Fruit fly (Drosophila melanogaster) whole organism, embryonic: ENCODE results near the gene MRP.

Experiments
- Bteb2 ChIP-seq: fragments of 200-800 bp; sonication (Bioruptor generic); optimal IDR thresholded peaks from 2 replicates; lab custom pipeline; 2016; ENCODE audit warnings: missing biosample characterization, missing genetic modification characterization
- CG10267 ChIP-seq: fragments of 200-800 bp; sonication (Bioruptor generic); optimal IDR thresholded peaks from 2 replicates; lab custom pipeline; 2018; ENCODE audit warnings: missing biosample characterization, mild to moderate bottlenecking, missing genetic modification characterization, moderate library complexity
- CG10565 ChIP-seq: fragments of 200-800 bp; sonication (Bioruptor generic); optimal IDR thresholded peaks from 3 replicates; lab custom pipeline; 2016; ENCODE audit warnings: missing biosample characterization, mild to moderate bottlenecking, missing genetic modification characterization
- CG1792 ChIP-seq: fragments of 200-800 bp; sonication (Bioruptor generic); optimal IDR thresholded peaks from 2 replicates; lab custom pipeline; 2016; ENCODE audit warnings: missing biosample characterization, missing genetic modification characterization
- CG18599 ChIP-seq: fragments of 200-800 bp; sonication (Bioruptor generic); optimal IDR thresholded peaks from 3 replicates; lab custom pipeline; 2017; ENCODE audit warnings: missing biosample characterization, missing genetic modification characterization, mild to moderate bottlenecking, moderate library complexity, missing genetic modification reagents
- CG2116 ChIP-seq: fragments of 200-800 bp; sonication (Bioruptor generic); optimal IDR thresholded peaks from 3 replicates; lab custom pipeline; 2018; ENCODE audit warnings: missing biosample characterization, mild to moderate bottlenecking, missing genetic modification characterization
- CG2712 ChIP-seq: fragments of 200-800 bp; optimal IDR thresholded peaks from 3 replicates; lab custom pipeline; 2019; ENCODE audit warnings: missing biosample characterization, mild to moderate bottlenecking, missing genetic modification characterization, moderate library complexity
- CG30431 ChIP-seq: fragments of 200-800 bp; sonication (Bioruptor generic); optimal IDR thresholded peaks from 2 replicates; lab custom pipeline; 2017; ENCODE audit warnings: missing biosample characterization, missing genetic modification characterization
- CG42726 ChIP-seq: fragments of 200-800 bp; sonication (Bioruptor generic); IDR thresholded peaks from 2 replicates; pipeline ENCODE4 v1.3.6; 2022; ENCODE audit warnings: missing biosample characterization, missing genetic modification characterization; ENCODE audit not compliant: partially characterized antibody
- CG4282 ChIP-seq: fragments of 200-800 bp; sonication (Bioruptor generic); optimal IDR thresholded peaks from 2 replicates; lab custom pipeline; 2016; ENCODE audit warnings: missing biosample characterization, missing genetic modification characterization
- CG4424 ChIP-seq: fragments of 200-800 bp; sonication (Bioruptor generic); optimal IDR thresholded peaks from 3 replicates; lab custom pipeline; 2016; ENCODE audit warnings: missing biosample characterization, missing genetic modification characterization
- CG8089 ChIP-seq: fragments of 200-800 bp; sonication (Bioruptor generic); optimal IDR thresholded peaks from 3 replicates; lab custom pipeline; 2016; ENCODE audit warnings: missing biosample characterization, missing genetic modification characterization
- CG8944 ChIP-seq: fragments of 200-800 bp; sonication (Bioruptor generic); optimal IDR thresholded peaks from 3 replicates; lab custom pipeline; 2016; ENCODE audit warnings: missing biosample characterization, missing genetic modification characterization
- CG9876 ChIP-seq: fragments of 200-800 bp; sonication (Bioruptor generic); optimal IDR thresholded peaks from 2 replicates; lab custom pipeline; 2016; ENCODE audit warnings: missing biosample characterization, missing genetic modification characterization
- Dip2 ChIP-seq: fragments of 200-800 bp; sonication (Bioruptor generic); IDR thresholded peaks from 2 replicates; pipeline ENCODE4 v1.3.6; 2022; ENCODE audit warnings: missing biosample characterization, missing genetic modification characterization
- Dll ChIP-seq: fragments of 200-800 bp; sonication (Bioruptor generic); IDR thresholded peaks from 4 replicates; pipeline ENCODE4 v1.3.6; 2022; ENCODE audit warnings: missing biosample characterization, missing genetic modification characterization; ENCODE audit not compliant: partially characterized antibody
- Ets65A ChIP-seq: fragments of 200-800 bp; sonication (Bioruptor generic); peaks from one replicate; lab custom pipeline; 2016; ENCODE audit warnings: missing biosample characterization, missing genetic modification characterization
- Gsc ChIP-seq: fragments of 200-800 bp; sonication (Bioruptor generic); IDR thresholded peaks from 2 replicates; pipeline ENCODE4 v1.3.6; 2022; ENCODE audit warnings: missing biosample characterization, missing genetic modification characterization
- H15 ChIP-seq: fragments of 200-800 bp; sonication (Bioruptor generic); IDR thresholded peaks from 3 replicates; pipeline ENCODE4 v1.3.6; 2022; ENCODE audit warnings: missing biosample characterization, missing genetic modification characterization
- HmgD ChIP-seq: fragments of 200-800 bp; sonication (Bioruptor generic); optimal IDR thresholded peaks from 3 replicates; lab custom pipeline; 2016; ENCODE audit warnings: missing biosample characterization, missing genetic modification characterization
- Hr78 ChIP-seq, 2 experiments: fragments of 200-800 bp in 1 of 2; fragments of >200 bp in 1 of 2; sonication (Bioruptor generic) in 1 of 2; optimal IDR thresholded peaks; 2 replicates each; lab custom pipeline; 2017 to 2019; ENCODE audit warnings: missing biosample characterization in 2 of 2, missing genetic modification characterization in 2 of 2, mild to moderate bottlenecking in 1 of 2, moderate library complexity in 1 of 2
- Kr ChIP-seq: fragments of 200-800 bp; sonication (Bioruptor generic); optimal IDR thresholded peaks from 2 replicates; lab custom pipeline; 2017; ENCODE audit warnings: missing biosample characterization, mild to moderate bottlenecking, missing genetic modification characterization
- Lpt ChIP-seq: fragments of >200 bp; optimal IDR thresholded peaks from 2 replicates; lab custom pipeline; 2018; ENCODE audit warnings: missing biosample characterization, missing genetic modification characterization
- MESR4 ChIP-seq: fragments of 200-800 bp; sonication (Bioruptor generic); optimal IDR thresholded peaks from 2 replicates; lab custom pipeline; 2018; ENCODE audit warnings: missing biosample characterization, mild to moderate bottlenecking, missing genetic modification characterization, moderate library complexity
- NC2α ChIP-seq: fragments of 200-800 bp; sonication (Bioruptor generic); optimal IDR thresholded peaks from 2 replicates; lab custom pipeline; 2016; ENCODE audit warnings: missing biosample characterization, missing genetic modification characterization
- PHDP ChIP-seq: fragments of 200-800 bp; sonication (Bioruptor generic); optimal IDR thresholded peaks from 3 replicates; lab custom pipeline; 2018; ENCODE audit warnings: missing biosample characterization, mild to moderate bottlenecking, missing genetic modification characterization, moderate library complexity
- Xbp1 ChIP-seq: fragments of 200-800 bp; sonication (Bioruptor generic); optimal IDR thresholded peaks from 3 replicates; lab custom pipeline; 2016; ENCODE audit warnings: missing biosample characterization, mild to moderate bottlenecking, missing genetic modification characterization
- al ChIP-seq: fragments of 200-800 bp; sonication (Bioruptor generic); IDR thresholded peaks from 2 replicates; pipeline ENCODE4 v1.3.6; 2022; ENCODE audit warnings: missing biosample characterization, missing genetic modification characterization
- ci ChIP-seq: fragments of 200-800 bp; sonication (Bioruptor generic); IDR thresholded peaks from 3 replicates; pipeline ENCODE4 v1.3.6; 2022; ENCODE audit warnings: missing biosample characterization, missing genetic modification characterization
- croc ChIP-seq: fragments of 200-800 bp; sonication (Bioruptor generic); conservative IDR thresholded peaks from 3 replicates; pipeline ENCODE4 v1.3.6; 2022; ENCODE audit warnings: missing biosample characterization, missing genetic modification characterization
- da ChIP-seq: fragments of 200-800 bp; sonication (Bioruptor generic); optimal IDR thresholded peaks from 2 replicates; lab custom pipeline; 2016; ENCODE audit warnings: missing biosample characterization, missing genetic modification characterization
- dati ChIP-seq: fragments of 200-800 bp; sonication (Bioruptor generic); IDR thresholded peaks from 2 replicates; pipeline ENCODE4 v1.3.6; 2022; ENCODE audit warnings: missing biosample characterization, missing genetic modification characterization
- dimm ChIP-seq: fragments of 200-800 bp; sonication (Bioruptor generic); IDR thresholded peaks from 2 replicates; pipeline ENCODE4 v1.3.6; 2022; ENCODE audit warnings: missing biosample characterization, missing genetic modification characterization
- ftz-f1 ChIP-seq: fragments of 200-800 bp; sonication (Bioruptor generic); optimal IDR thresholded peaks from 2 replicates; lab custom pipeline; 2016; ENCODE audit warnings: missing biosample characterization, missing genetic modification characterization
- inv ChIP-seq: fragments of 200-800 bp; sonication (Bioruptor generic); IDR thresholded peaks from 2 replicates; pipeline ENCODE4 v1.3.6; 2022; ENCODE audit warnings: missing biosample characterization, missing genetic modification characterization; ENCODE audit not compliant: partially characterized antibody
- knrl ChIP-seq: fragments of 200-800 bp; sonication (Bioruptor generic); IDR thresholded peaks from 3 replicates; pipeline ENCODE4 v1.3.6; 2022; ENCODE audit warnings: missing biosample characterization, missing genetic modification characterization; ENCODE audit not compliant: partially characterized antibody
- nom ChIP-seq: fragments of 200-800 bp; sonication (Bioruptor generic); optimal IDR thresholded peaks from 2 replicates; lab custom pipeline; 2017; ENCODE audit warnings: missing biosample characterization, missing genetic modification characterization, mild to moderate bottlenecking, moderate library complexity, missing genetic modification reagents
- odd ChIP-seq: fragments of 200-800 bp; sonication (Bioruptor generic); optimal IDR thresholded peaks from 2 replicates; lab custom pipeline; 2017; ENCODE audit warnings: missing biosample characterization, mild to moderate bottlenecking, missing genetic modification characterization
- onecut ChIP-seq: fragments of 200-800 bp; sonication (Bioruptor generic); IDR thresholded peaks from 2 replicates; pipeline ENCODE4 v1.3.6; 2022; ENCODE audit warnings: missing biosample characterization, missing genetic modification characterization
- pho ChIP-seq: fragments of 200-800 bp; sonication (Bioruptor generic); optimal IDR thresholded peaks from 2 replicates; lab custom pipeline; 2016; ENCODE audit warnings: missing biosample characterization, missing genetic modification characterization
- phol ChIP-seq: fragments of 200-800 bp; sonication (Bioruptor generic); optimal IDR thresholded peaks from 3 replicates; lab custom pipeline; 2018; ENCODE audit warnings: missing biosample characterization, mild to moderate bottlenecking, missing genetic modification characterization, moderate library complexity
- pzg ChIP-seq: fragments of 200-800 bp; sonication (Bioruptor generic); optimal IDR thresholded peaks from 3 replicates; lab custom pipeline; 2018; ENCODE audit warnings: missing biosample characterization, mild to moderate bottlenecking, missing genetic modification characterization, moderate library complexity
- sc ChIP-seq, 3 experiments: fragments of >200 bp in 2 of 3; fragments of 200-800 bp in 1 of 3; sonication (Bioruptor generic) in 1 of 3; optimal IDR thresholded peaks; 2 replicates in 2 of 3; 3 replicates in 1 of 3; lab custom pipeline; 2017; ENCODE audit warnings: mild to moderate bottlenecking in 1 of 3, missing biosample characterization in 1 of 3, missing genetic modification characterization in 1 of 3, missing genetic modification reagents in 1 of 3
- sr ChIP-seq: fragments of 200-800 bp; sonication (Bioruptor generic); IDR thresholded peaks from 3 replicates; pipeline ENCODE4 v1.3.6; 2022; ENCODE audit warnings: missing biosample characterization, missing genetic modification characterization
- stwl ChIP-seq: fragments of 200-800 bp; sonication (Bioruptor generic); optimal IDR thresholded peaks from 3 replicates; lab custom pipeline; 2018; ENCODE audit warnings: missing biosample characterization, mild to moderate bottlenecking, missing genetic modification characterization, moderate library complexity
- tio ChIP-seq: fragments of 200-800 bp; sonication (Bioruptor generic); optimal IDR thresholded peaks from 2 replicates; lab custom pipeline; 2017; ENCODE audit warnings: missing biosample characterization, missing genetic modification characterization, inconsistent platforms
- trh ChIP-seq: fragments of 200-800 bp; sonication (Bioruptor generic); optimal IDR thresholded peaks from 2 replicates; lab custom pipeline; 2016; ENCODE audit warnings: missing biosample characterization, missing genetic modification characterization
- usp ChIP-seq: fragments of >200 bp; optimal IDR thresholded peaks from 2 replicates; lab custom pipeline; 2017; ENCODE audit warnings: missing biosample characterization, missing genetic modification characterization
- wor ChIP-seq: fragments of 200-800 bp; sonication (Bioruptor generic); IDR thresholded peaks from 2 replicates; pipeline ENCODE4 v1.3.6; 2022; ENCODE audit warnings: missing biosample characterization, missing genetic modification characterization
- yki ChIP-seq: fragments of >200 bp; optimal IDR thresholded peaks from 3 replicates; lab custom pipeline; 2018
- z ChIP-seq: fragments of 200-800 bp; sonication (Bioruptor generic); IDR thresholded peaks from 3 replicates; pipeline ENCODE4 v1.3.6; 2022; ENCODE audit warnings: missing biosample characterization, missing genetic modification characterization

Gene MRP

dm6 chr2L:12704418-12704920 lies 14.4 kb upstream of the MRP start, which contains the start of the genes CG5776 and spict (continued):
- TF ChIP-seq MESR4 (GFP tag; lab: Kevin White, UChicago) (peak; percentile 91), CG4282 (no peak), CG2712 (peak; percentile 82), knrl (0 out of 3 replicates have a peak, but pooled peaks have one; percentile 38), CG1792 (GFP tag; lab: Kevin White, UChicago) (no peak), onecut (GFP tag; lab: Robert Waterston, UW) (peak; percentile 35), odd (peak; percentile 33), usp (GFP tag; lab: Kevin White, UChicago) (no peak), Hr78 (GFP tag; optimal IDR thresholded peaks at IDR 0.05; lab: Kevin White, UChicago) (no peak), da (GFP tag; lab: Kevin White, UChicago) (no peak), sr (GFP tag; lab: Robert Waterston, UW) (no peak), Xbp1 (GFP tag; lab: Kevin White, UChicago) (peak; percentile 75), CG18599 (peak; percentile 73), CG8089 (no peak), pzg (GFP tag; lab: Kevin White, UChicago) (peak; percentile 71), yki (lab: Kevin White, UChicago) (no peak), sc (optimal IDR thresholded peaks at IDR 0.05; lab: Kevin White, UChicago) (no peak), sc (GFP tag; optimal IDR thresholded peaks at IDR 0.05; lab: Kevin White, UChicago) (peak; percentile 57), ftz-f1 (GFP tag; lab: Kevin White, UChicago) (no peak), CG9876 (GFP tag; lab: Kevin White, UChicago) (peak; percentile 12), inv (GFP tag; lab: Robert Waterston, UW) (peak; percentile 39; the same call in 1 of the 2 replicates), nom (GFP tag; lab: Kevin White, UChicago) (peak; percentile 48), Gsc (GFP tag; lab: Robert Waterston, UW) (no peak), z (no peak), CG10565 (GFP tag; lab: Kevin White, UChicago) (no peak), Lpt (GFP tag; lab: Kevin White, UChicago) (no peak), phol (peak; percentile 82), Dll (peak; percentile 54; the same call in 1 of the 4 replicates), HmgD (GFP tag; lab: Kevin White, UChicago) (no peak), tio (GFP tag; lab: Kevin White, UChicago) (no peak), CG8944 (GFP tag; lab: Kevin White, UChicago) (peak; percentile 46), croc (GFP tag; lab: Robert Waterston, UW) (peak; percentile 39; the same call in 2 of the 3 replicates), CG30431 (GFP tag; lab: Kevin White, UChicago) (peak; percentile 67), Ets65A (GFP tag; lab: Kevin White, UChicago) (peak; percentile 24), ci (GFP tag; lab: Robert Waterston, UW) (peak; percentile 73), NC2α (GFP tag; lab: Kevin White, UChicago) (no peak), wor (GFP tag; lab: Robert Waterston, UW) (peak; percentile 73), Kr (GFP tag; lab: Kevin White, UChicago) (no peak), Bteb2 (GFP tag; lab: Kevin White, UChicago) (no peak), dati (GFP tag; lab: Robert Waterston, UW) (no peak), CG2116 (GFP tag; lab: Kevin White, UChicago) (peak; percentile 75), stwl (tag; lab: Kevin White, UChicago) (peak; percentile 31), PHDP (tag; lab: Kevin White, UChicago) (peak; percentile 83), H15 (GFP tag; lab: Robert Waterston, UW) (peak; percentile 57; the same call in 1 of the 3 replicates), Dip2 (GFP tag; lab: Robert Waterston, UW) (no peak), CG10267 (tag; lab: Kevin White, UChicago) (peak; percentile 87), al (GFP tag; lab: Robert Waterston, UW) (peak; percentile 78), pho (GFP tag; lab: Kevin White, UChicago) (peak; percentile 54), dimm (GFP tag; lab: Robert Waterston, UW) (no peak), CG4424 (GFP tag; lab: Kevin White, UChicago) (peak; percentile 47), trh (GFP tag; lab: Kevin White, UChicago) (no peak), CG42726 (GFP tag; lab: Robert Waterston, UW) (no peak)
